Fruit fly (Drosophila melanogaster) whole organism, prepupa: ENCODE measurements around the gene CG7607.

ENCODE experiments used
- Blimp-1 ChIP-seq: fragments of 200-800 bp; sonication (Bioruptor generic); optimal IDR thresholded peaks from 3 replicates; lab custom pipeline; 2017; ENCODE audit warnings: missing biosample characterization, missing genetic modification characterization, mild to moderate bottlenecking, moderate library complexity, missing genetic modification reagents
- CG6854 ChIP-seq: fragments of 200-800 bp; sonication (Bioruptor generic); optimal IDR thresholded peaks from 2 replicates; lab custom pipeline; 2017; ENCODE audit warnings: missing biosample characterization, mild to moderate bottlenecking, missing genetic modification characterization
- Met ChIP-seq: fragments of 200-800 bp; sonication (Bioruptor generic); optimal IDR thresholded peaks from 3 replicates; lab custom pipeline; 2016; ENCODE audit warnings: missing biosample characterization, missing genetic modification characterization
- dac ChIP-seq: fragments of 200-800 bp; sonication (Bioruptor generic); optimal IDR thresholded peaks from 2 replicates; lab custom pipeline; 2017; ENCODE audit warnings: missing biosample characterization, mild to moderate bottlenecking, missing genetic modification characterization
- dsx ChIP-seq: fragments of 200-800 bp; optimal IDR thresholded peaks from 3 replicates; lab custom pipeline; 2019; ENCODE audit warnings: missing biosample characterization, mild to moderate bottlenecking, missing genetic modification characterization, moderate library complexity; ENCODE audit not compliant: poor library complexity, severe bottlenecking
- lz ChIP-seq: fragments of 200-800 bp; sonication (Bioruptor generic); optimal IDR thresholded peaks from 3 replicates; lab custom pipeline; 2016; ENCODE audit warnings: missing biosample characterization, missing genetic modification characterization
- net ChIP-seq: fragments of 200-800 bp; sonication (Bioruptor generic); optimal IDR thresholded peaks from 3 replicates; lab custom pipeline; 2016; ENCODE audit warnings: missing biosample characterization, missing genetic modification characterization

DNA sequence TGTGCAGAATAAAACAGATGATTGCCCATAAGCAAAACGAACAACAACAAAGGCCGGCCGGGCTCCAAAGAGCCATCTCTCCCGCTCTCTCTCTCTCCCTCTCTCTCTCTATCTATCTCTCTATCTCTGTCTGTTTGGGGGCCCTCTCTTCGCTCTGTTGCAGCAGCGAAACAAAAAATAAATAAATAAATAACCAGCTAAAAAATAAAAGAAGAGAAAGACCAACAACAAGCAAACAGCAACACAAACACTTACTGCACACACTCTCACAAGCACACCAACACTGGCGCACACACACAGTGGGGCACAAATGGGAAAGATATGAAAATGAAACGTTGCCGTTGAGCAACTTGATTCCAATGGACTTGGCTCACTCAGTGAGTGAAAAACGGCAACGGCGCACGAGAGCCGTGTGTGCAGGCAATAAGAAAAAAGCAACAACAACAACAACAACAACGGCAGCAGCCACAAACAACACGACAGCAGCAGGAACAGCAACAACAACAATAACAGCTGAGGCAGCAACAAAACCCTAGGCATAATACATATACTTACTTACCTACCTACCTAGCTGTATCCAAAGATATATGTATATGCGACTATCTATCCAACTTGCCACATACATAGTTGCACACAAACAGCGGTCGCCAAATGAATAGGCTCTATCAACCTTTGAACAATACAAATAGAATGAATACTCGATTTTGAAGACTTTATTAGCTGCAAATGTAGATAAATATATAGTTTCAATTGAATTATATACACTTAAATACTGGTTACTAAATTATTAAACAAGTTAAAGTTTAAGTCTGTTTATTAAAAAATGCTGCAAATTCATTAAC is 46.8 kb downstream of the CG7607 start:
- peak; percentile 89 for TF ChIP-seq Blimp-1 (GFP tag; lab: Kevin White, UChicago)
- peak; percentile 94 for TF ChIP-seq dac (GFP tag; lab: Kevin White, UChicago)
- TF ChIP-seq net, result peak; percentile 98
- TF ChIP-seq CG6854, result peak; percentile 99
- peak; percentile 58 for TF ChIP-seq lz
- TF ChIP-seq Met (GFP tag; lab: Kevin White, UChicago), result peak; percentile 85
- TF ChIP-seq dsx, result peak; percentile 98
